Fruit fly (Drosophila melanogaster): ENCODE measurements around the gene CG6885.

The CG6885 gene

dm6 chr3L:18787882-18788281 is 43.6 kb downstream of the CG6885 start:
- TF ChIP-seq ftz-f1 (GFP tag; optimal IDR thresholded peaks at IDR 0.05): peak; percentile 70
- no peak for TF ChIP-seq CG11504 (tag; optimal IDR thresholded peaks at IDR 0.05)
- TF ChIP-seq CG14965 (GFP tag; optimal IDR thresholded peaks at IDR 0.05; ENCODE audit: borderline replicate concordance): no peak
- no peak for TF ChIP-seq Ssrp (tag; optimal IDR thresholded peaks at IDR 0.05)
- TF ChIP-seq ind (GFP tag; optimal IDR thresholded peaks at IDR 0.05): no peak
- no peak for TF ChIP-seq ap (GFP tag; IDR thresholded peaks at IDR 0.05)
- TF ChIP-seq CG12769 (tag; optimal IDR thresholded peaks at IDR 0.05): peak; percentile 16
- no peak for TF ChIP-seq Aef1 (GFP tag; IDR thresholded peaks at IDR 0.05)
- TF ChIP-seq YL-1 (GFP tag; optimal IDR thresholded peaks at IDR 0.05): no peak
- no peak for TF ChIP-seq CG17361 (GFP tag; IDR thresholded peaks at IDR 0.05)
- no peak for TF ChIP-seq HLHmδ (GFP tag; optimal IDR thresholded peaks at IDR 0.05)
- 0 out of 3 replicates have a peak, but pooled peaks have one; percentile 51 for TF ChIP-seq ci (GFP tag; IDR thresholded peaks at IDR 0.05)
- no peak for TF ChIP-seq CG8944 (GFP tag; optimal IDR thresholded peaks at IDR 0.05)
- 0 out of 3 replicates have a peak, but pooled peaks have one; percentile 43 for TF ChIP-seq mld (GFP tag; IDR thresholded peaks at IDR 0.05; ENCODE audit: partially characterized antibody)
- peak; percentile 23; the same call in 1 of the 3 replicates for TF ChIP-seq H15 (GFP tag; IDR thresholded peaks at IDR 0.05)
- TF ChIP-seq sna (GFP tag; IDR thresholded peaks at IDR 0.05; ENCODE audit: partially characterized antibody): no peak
- peak; percentile 67 for TF ChIP-seq CG1832 (GFP tag; optimal IDR thresholded peaks at IDR 0.05)
- no peak for TF ChIP-seq CG3281 (GFP tag; optimal IDR thresholded peaks at IDR 0.05)
- peak in 1 of 2 experiments; percentile 67 for TF ChIP-seq Pdp1 (GFP tag; optimal IDR thresholded peaks at IDR 0.05)
- TF ChIP-seq Trl (optimal IDR thresholded peaks at IDR 0.05): peak; percentile 55 to 74
- TF ChIP-seq Trl (GFP tag; optimal IDR thresholded peaks at IDR 0.05): no peak
- peak; percentile 20 for TF ChIP-seq yki (optimal IDR thresholded peaks at IDR 0.05)
- TF ChIP-seq Optix (GFP tag; IDR thresholded peaks at IDR 0.05): no peak
- TF ChIP-seq CG16779 (GFP tag; IDR thresholded peaks at IDR 0.05): no peak
- TF ChIP-seq Deaf1 (tag; optimal IDR thresholded peaks at IDR 0.05): peak; percentile 78
- no peak for TF ChIP-seq HmgD (GFP tag; optimal IDR thresholded peaks at IDR 0.05)
- no peak for TF ChIP-seq sc (optimal IDR thresholded peaks at IDR 0.05)
- TF ChIP-seq sc (GFP tag; optimal IDR thresholded peaks at IDR 0.05): no peak
- no peak for TF ChIP-seq CG2712 (tag; optimal IDR thresholded peaks at IDR 0.05)
- 0 out of 3 replicates have a peak, but pooled peaks have one; percentile 21 for TF ChIP-seq row (GFP tag; IDR thresholded peaks at IDR 0.05)
- TF ChIP-seq CG17612 (GFP tag; IDR thresholded peaks at IDR 0.05): no peak
- TF ChIP-seq cg (GFP tag; optimal IDR thresholded peaks at IDR 0.05): peak; percentile 11
- TF ChIP-seq bowl (GFP tag; IDR thresholded peaks at IDR 0.05): 0 out of 2 replicates have a peak, but pooled peaks have one; percentile 16
- TF ChIP-seq CG1529 (GFP tag; optimal IDR thresholded peaks at IDR 0.05): no peak
- peak; percentile 78 for TF ChIP-seq Hr3 (GFP tag; optimal IDR thresholded peaks at IDR 0.05)
- TF ChIP-seq CG12236 (GFP tag; optimal IDR thresholded peaks at IDR 0.05): no peak
- TF ChIP-seq ro (GFP tag; IDR thresholded peaks at IDR 0.05): no peak
- no peak for TF ChIP-seq CG18599 (GFP tag; optimal IDR thresholded peaks at IDR 0.05)
- peak; percentile 63 for TF ChIP-seq crol (GFP tag; IDR thresholded peaks at IDR 0.05)
- peak; percentile 64 for TF ChIP-seq Med (GFP tag)
- TF ChIP-seq Nf-YC (tag; optimal IDR thresholded peaks at IDR 0.05): peak; percentile 41
- TF ChIP-seq Side (GFP tag; optimal IDR thresholded peaks at IDR 0.05): no peak
- TF ChIP-seq Bgb (GFP tag; IDR thresholded peaks at IDR 0.05; ENCODE audit: partially characterized antibody): no peak
- TF ChIP-seq lola (GFP tag; optimal IDR thresholded peaks at IDR 0.05): no peak
- no peak for TF ChIP-seq zen (tag; optimal IDR thresholded peaks at IDR 0.05)
- TF ChIP-seq chinmo (GFP tag; IDR thresholded peaks at IDR 0.05; ENCODE audit: partially characterized antibody): 0 out of 4 replicates have a peak, but pooled peaks have one; percentile 69
- TF ChIP-seq CG12071 (GFP tag; optimal IDR thresholded peaks at IDR 0.05): peak; percentile 20
- no peak for TF ChIP-seq otp (GFP tag; IDR thresholded peaks at IDR 0.05)
- TF ChIP-seq CG7745 (tag; optimal IDR thresholded peaks at IDR 0.05): no peak
- TF ChIP-seq CG13424 (tag; optimal IDR thresholded peaks at IDR 0.05): no peak
- TF ChIP-seq gsb (GFP tag; IDR thresholded peaks at IDR 0.05): no peak
- no peak for TF ChIP-seq slbo (GFP tag; IDR thresholded peaks at IDR 0.05)

All from whole organism, embryonic.